Worm (Caenorhabditis elegans) whole organism, early embryonic: ENCODE data around the gene F54E2.5.

Experiments
- B0310.2 ChIP-seq: sonication (generic microtip); optimal IDR thresholded peaks from 2 replicates; lab custom pipeline; 2016; ENCODE audit warnings: mild to moderate bottlenecking, missing genetic modification characterization, missing compliant biosample characterization
- F13C5.2 ChIP-seq: sonication (generic microtip); optimal IDR thresholded peaks from 2 replicates; lab custom pipeline; 2017; ENCODE audit warnings: mild to moderate bottlenecking, missing genetic modification characterization, inconsistent platforms, missing compliant biosample characterization
- ama-1 ChIP-seq: fragments of 150-350 bp; optimal IDR thresholded peaks from 2 replicates; lab custom pipeline; 2014
- ceh-13 ChIP-seq: fragments of 200-800 bp; sonication (Bioruptor generic); optimal IDR thresholded peaks from 2 replicates; lab custom pipeline; 2018; ENCODE audit warnings: mild to moderate bottlenecking, missing genetic modification characterization, missing compliant biosample characterization
- ceh-36 ChIP-seq: sonication (generic microtip); optimal IDR thresholded peaks from 2 replicates; lab custom pipeline; 2016; ENCODE audit warnings: missing genetic modification characterization, inconsistent platforms, missing compliant biosample characterization
- flt-1 ChIP-seq: fragments of 200-800 bp; sonication (Bioruptor generic); IDR thresholded peaks from 2 replicates; pipeline ENCODE4 v1.3.6; 2022; ENCODE audit warnings: missing genetic modification characterization, missing compliant biosample characterization
- sea-1 ChIP-seq: fragments of 200-800 bp; sonication (Bioruptor generic); conservative IDR thresholded peaks from 2 replicates; pipeline ENCODE4 v1.3.6; 2022; ENCODE audit warnings: missing genetic modification characterization, missing compliant biosample characterization
- tbx-11 ChIP-seq: fragments of 200-800 bp; sonication (Bioruptor generic); IDR thresholded peaks from 2 replicates; pipeline ENCODE4 v1.3.6; 2022; ENCODE audit warnings: missing genetic modification characterization, missing compliant biosample characterization
- tbx-37 ChIP-seq: fragments of 200-800 bp; sonication (Bioruptor generic); conservative IDR thresholded peaks from 2 replicates; pipeline ENCODE4 v1.3.6; 2022; ENCODE audit warnings: missing genetic modification reagents, missing genetic modification characterization, missing compliant biosample characterization
- tra-4 ChIP-seq: sonication (generic microtip); optimal IDR thresholded peaks from 2 replicates; lab custom pipeline; 2017; ENCODE audit warnings: missing genetic modification characterization, missing compliant biosample characterization

ce11 chrV:2809443-2809842, 6.4 kb downstream of the F54E2.5 start:
- TF ChIP-seq B0310.2 (tag; lab: Kevin White, UChicago), result no peak
- no peak for TF ChIP-seq tra-4 (tag; lab: Kevin White, UChicago)
- no peak for TF ChIP-seq sea-1 (GFP tag; lab: Robert Waterston, UW)
- no peak for TF ChIP-seq ama-1
- TF ChIP-seq tbx-37 (GFP tag; lab: Robert Waterston, UW), result no peak
- TF ChIP-seq F13C5.2 (tag; lab: Kevin White, UChicago), result no peak
- no peak for TF ChIP-seq ceh-13
- no peak for TF ChIP-seq flt-1
- TF ChIP-seq tbx-11 (GFP tag; lab: Robert Waterston, UW), result no peak; the same call in 1 of the 2 replicates
- TF ChIP-seq ceh-36 (tag; lab: Kevin White, UChicago), result no peak
